Fruit fly (Drosophila melanogaster): ENCODE data around the gene CG3819.

CG3819 gene

DNA sequence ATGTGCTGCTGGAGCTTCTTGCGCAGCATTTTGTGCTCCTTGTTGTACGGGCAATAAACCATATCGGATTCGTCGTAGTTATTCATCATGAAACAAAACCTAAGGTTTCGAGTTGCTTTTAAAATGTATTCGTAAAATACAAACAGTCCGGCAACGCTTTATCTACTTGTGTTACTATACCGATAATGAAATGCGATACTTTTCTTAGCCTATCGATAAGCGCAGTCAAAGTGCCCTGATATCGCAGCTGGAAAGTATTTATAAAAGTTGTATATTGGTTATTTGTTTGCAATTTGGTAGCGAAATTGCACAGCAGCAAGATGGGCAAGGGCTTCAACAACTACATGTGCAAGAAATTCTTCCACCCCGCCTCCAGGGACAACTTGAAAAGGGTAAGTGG is 20.5 kb downstream of the CG3819 start, which contains the start of the genes arx and CG6843 (continued):
- TF ChIP-seq CG17361 (GFP tag; IDR thresholded peaks at IDR 0.05) (no peak), twi (tag; optimal IDR thresholded peaks at IDR 0.05) (no peak), CG7556 (GFP tag; optimal IDR thresholded peaks at IDR 0.05) (no peak), Taf1 (GFP tag; IDR thresholded peaks at IDR 0.05) (no peak), CG15601 (tag; optimal IDR thresholded peaks at IDR 0.05) (no peak), Rx (GFP tag; IDR thresholded peaks at IDR 0.05) (no peak), mld (GFP tag; IDR thresholded peaks at IDR 0.05; ENCODE audit: partially characterized antibody) (peak; percentile 85; the same call in 2 of the 3 replicates), jigr1 (GFP tag; IDR thresholded peaks at IDR 0.05) (no peak), sim (GFP tag; IDR thresholded peaks at IDR 0.05) (no peak), E2f1 (GFP tag; IDR thresholded peaks at IDR 0.05) (no peak), gce (GFP tag; IDR thresholded peaks at IDR 0.05) (no peak), ro (GFP tag; IDR thresholded peaks at IDR 0.05) (no peak), danr (GFP tag; IDR thresholded peaks at IDR 0.05) (no peak), ATbp (GFP tag; optimal IDR thresholded peaks at IDR 0.05) (no peak), CG6254 (GFP tag; optimal IDR thresholded peaks at IDR 0.05) (no peak), NfI (GFP tag; optimal IDR thresholded peaks at IDR 0.05) (no peak), CG15696 (tag; optimal IDR thresholded peaks at IDR 0.05) (no peak), stc (GFP tag; IDR thresholded peaks at IDR 0.05) (no peak), CG34422 (GFP tag; IDR thresholded peaks at IDR 0.05) (peak; percentile 36; the same call in 1 of the 3 replicates), CG1602 (GFP tag; optimal IDR thresholded peaks at IDR 0.05) (no peak), CG4854 (GFP tag; optimal IDR thresholded peaks at IDR 0.05) (no peak), ssp (GFP tag; IDR thresholded peaks at IDR 0.05) (no peak)

DNA sequence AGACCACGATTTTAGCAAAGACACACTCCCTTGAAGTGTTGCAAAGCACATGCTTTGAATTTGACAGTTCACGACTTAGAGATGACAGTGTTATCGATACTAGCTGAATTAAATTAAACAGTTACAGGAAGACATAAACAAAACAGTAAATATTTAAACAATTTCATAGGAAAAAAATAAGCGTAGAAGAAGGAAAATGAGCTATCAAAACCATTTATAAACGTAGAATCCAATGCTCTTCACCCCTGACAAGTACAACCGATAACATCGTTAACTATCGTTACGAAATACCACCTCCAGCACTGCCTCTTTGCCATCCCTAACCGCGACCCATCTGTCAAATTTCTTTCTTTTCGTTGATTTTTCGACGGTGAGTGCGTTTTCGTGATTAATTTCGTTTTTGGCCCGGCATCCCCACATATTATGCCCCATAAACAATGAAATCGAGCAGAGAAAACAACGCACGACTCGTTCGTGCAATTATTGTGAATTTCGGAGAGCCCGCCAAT is 23.1 kb downstream of the CG3819 start, which contains the start of gene RpL26:
Gene RpL26 (plus strand): TSS at position 106 of the 509 bp plus-strand sequence.
- TF ChIP-seq Lim3 (GFP tag; IDR thresholded peaks at IDR 0.05) (no peak), toy (GFP tag; IDR thresholded peaks at IDR 0.05) (peak; percentile 51; the same call in 1 of the 2 replicates), CG43689 (GFP tag; IDR thresholded peaks at IDR 0.05) (no peak), CG6683 (GFP tag; optimal IDR thresholded peaks at IDR 0.05) (no peak), Dad (GFP tag; optimal IDR thresholded peaks at IDR 0.05) (peak; percentile 72), CG11398 (GFP tag; optimal IDR thresholded peaks at IDR 0.05) (peak; percentile 57), CG9609 (GFP tag; optimal IDR thresholded peaks at IDR 0.05) (peak; percentile 87), nerfin-1 (tag; optimal IDR thresholded peaks at IDR 0.05) (peak; percentile 68), B-H2 (GFP tag; optimal IDR thresholded peaks at IDR 0.05) (peak; percentile 83), cad (GFP tag; optimal IDR thresholded peaks at IDR 0.05) (no peak), CG30431 (GFP tag; optimal IDR thresholded peaks at IDR 0.05) (no peak), CG2712 (tag; optimal IDR thresholded peaks at IDR 0.05) (peak; percentile 75), tap (tag; optimal IDR thresholded peaks at IDR 0.05) (peak; percentile 57), Rfx (GFP tag; IDR thresholded peaks at IDR 0.05) (peak; percentile 80), pzg (GFP tag; optimal IDR thresholded peaks at IDR 0.05) (peak; percentile 82), CG17912 (GFP tag; optimal IDR thresholded peaks at IDR 0.05) (peak; percentile 55), CG16813 (GFP tag; IDR thresholded peaks at IDR 0.05; ENCODE audit: partially characterized antibody) (peak; percentile 99), tio (GFP tag; optimal IDR thresholded peaks at IDR 0.05) (no peak), ase (GFP tag; IDR thresholded peaks at IDR 0.05) (peak; percentile 54; the same call in 1 of the 3 replicates), jing (GFP tag; optimal IDR thresholded peaks at IDR 0.05) (no peak), Awh (GFP tag; IDR thresholded peaks at IDR 0.05) (no peak), crp (GFP tag; optimal IDR thresholded peaks at IDR 0.05) (peak in 1 of 2 experiments; percentile 54), cg (GFP tag; optimal IDR thresholded peaks at IDR 0.05) (no peak), CG14050 (GFP tag; IDR thresholded peaks at IDR 0.05) (peak; percentile 32; the same call in 2 of the 3 replicates), CG32772 (GFP tag; IDR thresholded peaks at IDR 0.05) (peak; percentile 50), tgo (GFP tag; IDR thresholded peaks at IDR 0.05) (no peak; the same call in 2 of the 3 replicates), fu2 (GFP tag; optimal IDR thresholded peaks at IDR 0.05) (peak; percentile 86), CG1647 (GFP tag; optimal IDR thresholded peaks at IDR 0.05) (peak; percentile 44), insv (GFP tag; optimal IDR thresholded peaks at IDR 0.05) (peak; percentile 94 to 99), CG10366 (GFP tag; IDR thresholded peaks at IDR 0.05) (peak; percentile 62; the same call in 1 of the 2 replicates)

Measured in whole organism, embryonic.